Worm (Caenorhabditis elegans): ENCODE results near the gene F55A11.11.

DNA sequence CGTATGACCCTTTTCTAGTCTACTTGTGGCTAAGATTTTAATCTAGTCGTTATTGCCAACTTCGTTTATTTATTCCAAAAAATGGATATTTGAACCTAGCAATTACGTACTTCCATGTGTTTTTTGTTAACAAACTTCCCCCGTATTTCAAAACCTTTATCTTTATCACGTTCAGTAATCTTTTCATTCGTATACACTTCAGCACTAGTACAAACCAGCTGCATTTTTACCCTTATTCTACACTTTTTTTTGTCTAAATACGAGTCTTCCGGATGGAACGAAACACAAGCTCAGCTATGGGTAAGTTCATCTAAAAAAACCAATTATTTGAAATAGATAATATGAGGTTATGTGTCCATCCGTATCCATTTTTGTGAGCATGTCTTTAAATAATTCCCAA lies 6.5 kb downstream of the F55A11.11 start, which contains the start of gene D2023.1:
- TF ChIP-seq dao-5 (tag; optimal IDR thresholded peaks at IDR 0.05) (no peak), him-1 (tag; optimal IDR thresholded peaks at IDR 0.05) (no peak)
